Fruit fly (Drosophila melanogaster): Measurements from ENCODE around the gene pkm.
A peak's percentile ranks its signal among the peaks of the same experiment; 100 is the strongest.

Gene pkm

dm6 chrX:11580200-11580840 is 3.7 kb downstream of the pkm start, which contains the start of gene nod (continued):
- TF ChIP-seq Aef1 (GFP tag; IDR thresholded peaks at IDR 0.05) = peak; percentile 32; the same call in 1 of the 3 replicates
- TF ChIP-seq CG5245 (GFP tag; optimal IDR thresholded peaks at IDR 0.05) = no peak
- peak; percentile 1 for TF ChIP-seq YL-1 (GFP tag; optimal IDR thresholded peaks at IDR 0.05)
- no peak for TF ChIP-seq CG12236 (GFP tag; optimal IDR thresholded peaks at IDR 0.05)
- TF ChIP-seq Meics (GFP tag; optimal IDR thresholded peaks at IDR 0.05) = peak; percentile 67
- TF ChIP-seq gsb (GFP tag; IDR thresholded peaks at IDR 0.05) = no peak
- TF ChIP-seq CG2129 (GFP tag; IDR thresholded peaks at IDR 0.05; ENCODE audit: partially characterized antibody) = peak; percentile 34; the same call in 1 of the 2 replicates
- peak; percentile 66 for TF ChIP-seq CG13894 (tag; optimal IDR thresholded peaks at IDR 0.05)
- TF ChIP-seq CG4360 (GFP tag; IDR thresholded peaks at IDR 0.05) = no peak
- peak; percentile 52 for TF ChIP-seq CG12942 (GFP tag; optimal IDR thresholded peaks at IDR 0.05)
- no peak for TF ChIP-seq Ravus (GFP tag; IDR thresholded peaks at IDR 0.05)
- TF ChIP-seq Poxn (GFP tag; IDR thresholded peaks at IDR 0.05) = no peak
- peak; percentile 82 for TF ChIP-seq Dp (GFP tag; optimal IDR thresholded peaks at IDR 0.05)
- peak; percentile 63 for TF ChIP-seq sug (tag; optimal IDR thresholded peaks at IDR 0.05)
- TF ChIP-seq TFAM (GFP tag; optimal IDR thresholded peaks at IDR 0.05) = no peak
- TF ChIP-seq Kr (GFP tag; optimal IDR thresholded peaks at IDR 0.05) = no peak
- TF ChIP-seq CG11695 (GFP tag; IDR thresholded peaks at IDR 0.05) = peak; percentile 76
- TF ChIP-seq CG16863 (GFP tag; optimal IDR thresholded peaks at IDR 0.05) = peak; percentile 66
- peak; percentile 63 for TF ChIP-seq B-H2 (GFP tag; optimal IDR thresholded peaks at IDR 0.05)
- peak; percentile 11 for TF ChIP-seq Sry-β (GFP tag; optimal IDR thresholded peaks at IDR 0.05)
- TF ChIP-seq hkb (optimal IDR thresholded peaks at IDR 0.05) = peak; percentile 76
- TF ChIP-seq hkb (GFP tag; IDR thresholded peaks at IDR 0.05) = peak; percentile 42; the same call in 1 of the 2 replicates
- TF ChIP-seq Ptx1 (GFP tag; IDR thresholded peaks at IDR 0.05) = peak; percentile 58
- TF ChIP-seq CG3281 (GFP tag; optimal IDR thresholded peaks at IDR 0.05) = peak; percentile 51
- TF ChIP-seq CG3407 (GFP tag; optimal IDR thresholded peaks at IDR 0.05) = peak; percentile 36
- TF ChIP-seq Ssrp (tag; optimal IDR thresholded peaks at IDR 0.05) = peak; percentile 43
- peak; percentile 51 for TF ChIP-seq CG13123 (GFP tag; optimal IDR thresholded peaks at IDR 0.05)
- peak; percentile 20 for TF ChIP-seq CG6854 (GFP tag; optimal IDR thresholded peaks at IDR 0.05)
- TF ChIP-seq scrt (GFP tag; optimal IDR thresholded peaks at IDR 0.05) = no peak
- TF ChIP-seq CG4328 (GFP tag; optimal IDR thresholded peaks at IDR 0.05) = peak; percentile 23
- TF ChIP-seq Stat92E (GFP tag; optimal IDR thresholded peaks at IDR 0.05) = no peak
- peak; percentile 64 for TF ChIP-seq CG34224 (GFP tag; IDR thresholded peaks at IDR 0.05; ENCODE audit: partially characterized antibody)
- TF ChIP-seq CG8765 (GFP tag; IDR thresholded peaks at IDR 0.05) = no peak
- TF ChIP-seq crol (GFP tag; IDR thresholded peaks at IDR 0.05) = no peak
- TF ChIP-seq hth (optimal IDR thresholded peaks at IDR 0.05) = no peak
- TF ChIP-seq CG4424 (GFP tag; optimal IDR thresholded peaks at IDR 0.05) = peak; percentile 23
- peak; percentile 44 for TF ChIP-seq CG4854 (GFP tag; optimal IDR thresholded peaks at IDR 0.05)
- TF ChIP-seq vvl (GFP tag; IDR thresholded peaks at IDR 0.05) = peak; percentile 57
- TF ChIP-seq kah (GFP tag; optimal IDR thresholded peaks at IDR 0.05) = no peak
- TF ChIP-seq CG8388 (GFP tag; optimal IDR thresholded peaks at IDR 0.05) = no peak
- peak; percentile 20 for TF ChIP-seq sima (GFP tag; optimal IDR thresholded peaks at IDR 0.05)
- TF ChIP-seq danr (GFP tag; IDR thresholded peaks at IDR 0.05) = 0 out of 2 replicates have a peak, but pooled peaks have one; percentile 17
- no peak for TF ChIP-seq lbe (GFP tag; optimal IDR thresholded peaks at IDR 0.05)
- peak; percentile 61 for TF ChIP-seq az2 (GFP tag; optimal IDR thresholded peaks at IDR 0.05)
- TF ChIP-seq CG1792 (GFP tag; optimal IDR thresholded peaks at IDR 0.05) = peak; percentile 7
- peak; percentile 89 for TF ChIP-seq pita (GFP tag; optimal IDR thresholded peaks at IDR 0.05)
- TF ChIP-seq tgo (GFP tag; IDR thresholded peaks at IDR 0.05) = peak; percentile 52; the same call in 1 of the 3 replicates
- peak; percentile 49 for TF ChIP-seq ttk (GFP tag; IDR thresholded peaks at IDR 0.05)
- TF ChIP-seq Bgb (GFP tag; IDR thresholded peaks at IDR 0.05; ENCODE audit: partially characterized antibody) = peak; percentile 75
- TF ChIP-seq exex (tag; optimal IDR thresholded peaks at IDR 0.05) = peak; percentile 65
